Fruit fly (Drosophila melanogaster): ENCODE data around the gene Josd.

dm6 chrX:6301052-6301451, 40.1 kb downstream of the Josd start, which contains the start of gene CG12219:
- no peak for TF ChIP-seq psq (optimal IDR thresholded peaks at IDR 0.05)
- TF ChIP-seq ttk (optimal IDR thresholded peaks at IDR 0.05): no peak
